Worm (Caenorhabditis elegans): ENCODE data around the gene F40G12.10.

ce11 chrV:14267326-14267942 is 15.9 kb upstream of the F40G12.10 start:
- TF ChIP-seq fkh-10 (GFP tag; optimal IDR thresholded peaks at IDR 0.05) (no peak), pat-9 (tag; optimal IDR thresholded peaks at IDR 0.05) (no peak), rnt-1 (tag; optimal IDR thresholded peaks at IDR 0.05) (no peak), eyg-1 (tag; optimal IDR thresholded peaks at IDR 0.05) (no peak), gmeb-2 (tag; optimal IDR thresholded peaks at IDR 0.05) (no peak), elt-4 (tag; optimal IDR thresholded peaks at IDR 0.05) (no peak), zip-5 (tag; optimal IDR thresholded peaks at IDR 0.05) (no peak), T23F11.4 (GFP tag; optimal IDR thresholded peaks at IDR 0.05) (no peak), ama-1 (optimal IDR thresholded peaks at IDR 0.05) (no peak), K09A11.1 (tag; optimal IDR thresholded peaks at IDR 0.05; ENCODE audit: insufficient read depth) (no peak), Y22D7AL.16 (tag; optimal IDR thresholded peaks at IDR 0.05) (no peak), odd-2 (tag; optimal IDR thresholded peaks at IDR 0.05) (no peak)
